Fruit fly (Drosophila melanogaster): ENCODE results near the gene CG11760.

dm6 chr3R:8679934-8680333, 39.1 kb upstream of the CG11760 start, which contains the start of gene CG33325:
- TF ChIP-seq psq (optimal IDR thresholded peaks at IDR 0.05) = no peak
- no peak for TF ChIP-seq usp (GFP tag; optimal IDR thresholded peaks at IDR 0.05)
- no peak for TF ChIP-seq EcR (GFP tag; optimal IDR thresholded peaks at IDR 0.05)
- no peak for TF ChIP-seq CG8478 (optimal IDR thresholded peaks at IDR 0.05)
- no peak for TF ChIP-seq pan (optimal IDR thresholded peaks at IDR 0.05)

All from whole organism.